Worm (Caenorhabditis elegans) whole organism, young adult: ENCODE results near the gene ttr-19.
A peak's percentile ranks its signal among the peaks of the same experiment; 100 is the strongest.

ENCODE experiments used
- B0261.1 ChIP-seq: sonication (generic microtip); optimal IDR thresholded peaks from 2 replicates; lab custom pipeline; 2016; ENCODE audit warnings: mild to moderate bottlenecking, missing genetic modification characterization, moderate library complexity, missing compliant biosample characterization
- B0336.3 ChIP-seq: fragments of 200-800 bp; sonication (Bioruptor generic); IDR thresholded peaks from 2 replicates; pipeline ENCODE4 v1.3.6; 2022; ENCODE audit warnings: missing genetic modification characterization, missing compliant biosample characterization
- C06A6.2 ChIP-seq: fragments of 200-800 bp; sonication (Bioruptor generic); conservative IDR thresholded peaks from 2 replicates; pipeline ENCODE4 v1.3.6; 2022; ENCODE audit warnings: missing genetic modification characterization, missing compliant biosample characterization
- C17E4.6 ChIP-seq: fragments of 200-800 bp; sonication (Bioruptor generic); IDR thresholded peaks from 2 replicates; pipeline ENCODE4 v1.3.6; 2022; ENCODE audit warnings: missing genetic modification reagents, missing genetic modification characterization, missing compliant biosample characterization
- F22D6.2 ChIP-seq: sonication (generic microtip); optimal IDR thresholded peaks from 2 replicates; lab custom pipeline; 2016; ENCODE audit warnings: mild to moderate bottlenecking, missing genetic modification characterization, missing compliant biosample characterization
- F23B12.7 ChIP-seq: sonication (generic microtip); optimal IDR thresholded peaks from 2 replicates; lab custom pipeline; 2017; ENCODE audit warnings: missing genetic modification characterization, mild to moderate bottlenecking, missing compliant biosample characterization, antibody characterized with exemption, moderate library complexity; ENCODE audit not compliant: insufficient read depth
- F37B4.10 ChIP-seq: fragments of 200-800 bp; sonication (Bioruptor generic); IDR thresholded peaks from 2 replicates; pipeline ENCODE4 v1.3.6; 2022; ENCODE audit warnings: missing genetic modification characterization, missing compliant biosample characterization
- F39B2.1 ChIP-seq: fragments of 200-800 bp; sonication (Bioruptor generic); IDR thresholded peaks from 2 replicates; pipeline ENCODE4 v1.3.6; 2022; ENCODE audit warnings: missing genetic modification reagents, missing genetic modification characterization, missing compliant biosample characterization
- F57C9.4 ChIP-seq: sonication (generic microtip); optimal IDR thresholded peaks from 2 replicates; lab custom pipeline; 2017; ENCODE audit warnings: mild to moderate bottlenecking, missing genetic modification characterization, missing compliant biosample characterization
- T07F8.4 ChIP-seq: sonication (generic microtip); optimal IDR thresholded peaks from 2 replicates; lab custom pipeline; 2016; ENCODE audit warnings: mild to moderate bottlenecking, missing genetic modification characterization, moderate library complexity, missing compliant biosample characterization
- T26A5.8 ChIP-seq: sonication (generic microtip); optimal IDR thresholded peaks from 2 replicates; lab custom pipeline; 2016; ENCODE audit warnings: missing genetic modification characterization, missing compliant biosample characterization
- Y53F4B.3 ChIP-seq: fragments of 200-800 bp; sonication (Bioruptor generic); IDR thresholded peaks from 2 replicates; pipeline ENCODE4 v1.3.6; 2022; ENCODE audit warnings: missing genetic modification reagents, missing genetic modification characterization, missing compliant biosample characterization
- Y53G8AR.9 ChIP-seq: fragments of 200-800 bp; sonication (Bioruptor generic); conservative IDR thresholded peaks from 2 replicates; pipeline ENCODE4 v1.3.6; 2022; ENCODE audit warnings: missing genetic modification reagents, missing genetic modification characterization, missing compliant biosample characterization
- Y56A3A.18 ChIP-seq: fragments of 200-800 bp; sonication (Bioruptor generic); IDR thresholded peaks from 2 replicates; pipeline ENCODE4 v1.3.6; 2022; ENCODE audit warnings: missing genetic modification reagents, missing genetic modification characterization, missing compliant biosample characterization
- Y67H2A.10 ChIP-seq: fragments of 200-800 bp; sonication (Bioruptor generic); conservative IDR thresholded peaks from 2 replicates; pipeline ENCODE4 v1.3.6; 2022; ENCODE audit warnings: missing genetic modification reagents, missing genetic modification characterization, missing compliant biosample characterization
- Y95B8A.8 ChIP-seq: fragments of 200-800 bp; sonication (Bioruptor generic); IDR thresholded peaks from 2 replicates; pipeline ENCODE4 v1.3.6; 2022; ENCODE audit warnings: missing genetic modification reagents, missing genetic modification characterization, missing compliant biosample characterization
- akir-1 ChIP-seq: fragments of 200-800 bp; sonication (Bioruptor generic); optimal IDR thresholded peaks from 2 replicates; lab custom pipeline; 2018; ENCODE audit warnings: mild to moderate bottlenecking, missing genetic modification characterization, moderate library complexity, missing compliant biosample characterization
- ama-1 ChIP-seq, 3 experiments: fragments of 150-350 bp in 1 of 3; sonication (generic microtip) in 2 of 3; optimal IDR thresholded peaks; 2 replicates each; lab custom pipeline; 2014 to 2018; ENCODE audit warnings: missing biosample characterization in 2 of 3, missing genetic modification characterization in 2 of 3, missing genetic modification reagents in 2 of 3
- athp-1 ChIP-seq: sonication (generic microtip); optimal IDR thresholded peaks from 2 replicates; lab custom pipeline; 2017; ENCODE audit warnings: mild to moderate bottlenecking, missing genetic modification characterization, missing compliant biosample characterization
- attf-6 ChIP-seq: fragments of 200-800 bp; sonication (Bioruptor generic); IDR thresholded peaks from 2 replicates; pipeline ENCODE4 v1.3.6; 2022; ENCODE audit warnings: missing genetic modification reagents, missing genetic modification characterization, missing compliant biosample characterization
- cebp-1 ChIP-seq, 2 experiments: fragments of 200-800 bp in 1 of 2; sonication (Bioruptor generic) in 1 of 2; sonication (generic microtip) in 1 of 2; IDR thresholded peaks in 1 of 2; optimal IDR thresholded peaks in 1 of 2; 2 replicates each; pipeline versions ENCODE4 v1.3.6 to Lab custom; 2017 to 2022; ENCODE audit warnings: missing compliant biosample characterization in 2 of 2, missing genetic modification characterization in 2 of 2, mild to moderate bottlenecking in 1 of 2, missing genetic modification reagents in 1 of 2, moderate library complexity in 1 of 2
- ceh-100 ChIP-seq: fragments of 200-800 bp; sonication (Bioruptor generic); IDR thresholded peaks from 2 replicates; pipeline ENCODE4 v1.3.6; 2022; ENCODE audit warnings: missing genetic modification reagents, missing genetic modification characterization, missing compliant biosample characterization
- ceh-27 ChIP-seq: fragments of 200-800 bp; sonication (Bioruptor generic); optimal IDR thresholded peaks from 2 replicates; lab custom pipeline; 2018; ENCODE audit warnings: mild to moderate bottlenecking, missing genetic modification characterization, moderate library complexity, missing compliant biosample characterization
- ceh-79 ChIP-seq: sonication (generic microtip); optimal IDR thresholded peaks from 2 replicates; lab custom pipeline; 2017; ENCODE audit warnings: mild to moderate bottlenecking, missing genetic modification characterization, missing compliant biosample characterization
- die-1 ChIP-seq: sonication (generic microtip); optimal IDR thresholded peaks from 2 replicates; lab custom pipeline; 2016; ENCODE audit warnings: missing genotype, mild to moderate bottlenecking, missing genetic modification characterization, missing compliant biosample characterization
- dpff-1 ChIP-seq: sonication (generic microtip); optimal IDR thresholded peaks from 2 replicates; lab custom pipeline; 2017; ENCODE audit warnings: mild to moderate bottlenecking, missing genetic modification characterization, missing compliant biosample characterization
- efl-1 ChIP-seq: fragments of 150-350 bp; optimal IDR thresholded peaks from 2 replicates; lab custom pipeline; 2014; ENCODE audit warnings: missing biosample characterization, missing genetic modification reagents, missing genetic modification characterization
- egl-18 ChIP-seq: fragments of 200-800 bp; sonication (Bioruptor generic); IDR thresholded peaks from 2 replicates; pipeline ENCODE4 v1.3.6; 2022; ENCODE audit warnings: missing genetic modification reagents, missing genetic modification characterization, missing compliant biosample characterization
- egl-44 ChIP-seq: fragments of 200-800 bp; sonication (Bioruptor generic); IDR thresholded peaks from 2 replicates; pipeline ENCODE4 v1.3.6; 2022; ENCODE audit warnings: missing genetic modification reagents, missing genetic modification characterization, missing compliant biosample characterization
- ets-4 ChIP-seq: fragments of 200-800 bp; sonication (Bioruptor generic); optimal IDR thresholded peaks from 2 replicates; lab custom pipeline; 2018; ENCODE audit warnings: mild to moderate bottlenecking, missing genetic modification characterization, missing compliant biosample characterization
- him-1 ChIP-seq: sonication (generic microtip); optimal IDR thresholded peaks from 2 replicates; lab custom pipeline; 2016; ENCODE audit warnings: missing genotype, missing genetic modification reagents, missing genetic modification characterization, missing compliant biosample characterization
- hlh-26 ChIP-seq: fragments of 200-800 bp; sonication (Bioruptor generic); conservative IDR thresholded peaks from 2 replicates; pipeline ENCODE4 v1.3.6; 2022; ENCODE audit warnings: missing genetic modification reagents, missing genetic modification characterization, missing compliant biosample characterization
- hmg-1.2 ChIP-seq: fragments of 200-800 bp; sonication (Bioruptor generic); IDR thresholded peaks from 2 replicates; pipeline ENCODE4 v1.3.6; 2022; ENCODE audit warnings: missing genetic modification reagents, missing genetic modification characterization, missing compliant biosample characterization
- hsf-1 ChIP-seq: fragments of 200-800 bp; sonication (Bioruptor generic); IDR thresholded peaks from 2 replicates; pipeline ENCODE4 v1.3.6; 2022; ENCODE audit warnings: missing genetic modification reagents, missing genetic modification characterization, missing compliant biosample characterization
- lag-1 ChIP-seq: fragments of 200-800 bp; sonication (Bioruptor generic); IDR thresholded peaks from 2 replicates; pipeline ENCODE4 v1.3.6; 2022; ENCODE audit warnings: missing genetic modification reagents, missing genetic modification characterization, missing compliant biosample characterization
- lsy-27 ChIP-seq: sonication (generic microtip); optimal IDR thresholded peaks from 2 replicates; lab custom pipeline; 2017; ENCODE audit warnings: missing genetic modification characterization, mild to moderate bottlenecking, missing compliant biosample characterization, antibody characterized with exemption, missing genotype, borderline replicate concordance; ENCODE audit not compliant: insufficient read depth
- madf-10 ChIP-seq: sonication (generic microtip); optimal IDR thresholded peaks from 2 replicates; lab custom pipeline; 2016; ENCODE audit warnings: mild to moderate bottlenecking, missing genetic modification characterization, missing compliant biosample characterization
- madf-8 ChIP-seq: fragments of 200-800 bp; sonication (Bioruptor generic); conservative IDR thresholded peaks from 2 replicates; pipeline ENCODE4 v1.3.6; 2022; ENCODE audit warnings: missing genetic modification reagents, missing genetic modification characterization, missing compliant biosample characterization
- nhr-179 ChIP-seq: sonication (generic microtip); optimal IDR thresholded peaks from 2 replicates; lab custom pipeline; 2016; ENCODE audit warnings: mild to moderate bottlenecking, missing genetic modification characterization, missing compliant biosample characterization
- nhr-90 ChIP-seq: sonication (generic microtip); optimal IDR thresholded peaks from 2 replicates; lab custom pipeline; 2016; ENCODE audit warnings: missing genotype, mild to moderate bottlenecking, missing genetic modification characterization, missing compliant biosample characterization
- pha-4 ChIP-seq: fragments of 150-350 bp; sonication (generic microtip); optimal IDR thresholded peaks from 2 replicates; lab custom pipeline; 2014; ENCODE audit warnings: missing biosample characterization, missing genetic modification reagents, missing genetic modification characterization
- sea-2 ChIP-seq: fragments of 200-800 bp; sonication (Bioruptor generic); IDR thresholded peaks from 2 replicates; pipeline ENCODE4 v1.3.6; 2022; ENCODE audit warnings: missing genetic modification characterization, missing compliant biosample characterization
- somi-1 ChIP-seq: fragments of 200-800 bp; sonication (Bioruptor generic); optimal IDR thresholded peaks from 2 replicates; lab custom pipeline; 2018; ENCODE audit warnings: mild to moderate bottlenecking, missing genetic modification characterization, missing compliant biosample characterization
- sptf-2 ChIP-seq: fragments of 200-800 bp; sonication (Bioruptor generic); optimal IDR thresholded peaks from 2 replicates; lab custom pipeline; 2018; ENCODE audit warnings: mild to moderate bottlenecking, missing genetic modification characterization, missing compliant biosample characterization
- tbx-9 ChIP-seq: sonication (generic microtip); optimal IDR thresholded peaks from 2 replicates; lab custom pipeline; 2016; ENCODE audit warnings: borderline replicate concordance, missing genetic modification characterization, inconsistent platforms, missing compliant biosample characterization
- tlf-1 ChIP-seq: fragments of 200-800 bp; sonication (Bioruptor generic); optimal IDR thresholded peaks from 2 replicates; lab custom pipeline; 2018; ENCODE audit warnings: mild to moderate bottlenecking, missing genetic modification characterization, missing compliant biosample characterization
- xnd-1 ChIP-seq: sonication (generic microtip); optimal IDR thresholded peaks from 2 replicates; lab custom pipeline; 2016; ENCODE audit warnings: missing genotype, missing genetic modification reagents, missing genetic modification characterization, missing compliant biosample characterization
- ztf-26 ChIP-seq: sonication (generic microtip); optimal IDR thresholded peaks from 2 replicates; lab custom pipeline; 2017; ENCODE audit warnings: missing genetic modification characterization, missing compliant biosample characterization

ttr-19 gene

DNA sequence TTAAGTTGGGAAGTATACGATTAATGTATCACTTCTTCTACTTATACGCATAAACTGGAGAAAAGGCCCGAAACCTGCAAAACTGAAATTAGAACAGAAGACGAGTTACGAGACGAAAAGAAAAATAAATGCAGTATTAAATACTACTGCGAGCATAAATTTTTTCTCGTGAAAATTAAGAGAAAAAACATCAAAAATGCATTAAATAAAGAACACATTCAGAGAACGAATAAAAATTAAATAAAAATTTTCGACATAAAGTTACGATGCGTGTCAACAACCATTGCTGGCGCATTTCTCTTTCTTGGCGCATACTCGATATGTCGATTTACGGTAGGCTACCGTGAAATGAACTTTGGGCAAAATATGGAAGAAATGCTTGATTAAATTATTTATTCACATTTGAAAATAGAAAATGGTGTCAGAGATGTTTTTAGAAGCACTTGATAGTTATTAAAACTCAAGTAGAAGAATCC, 22.3 kb downstream of the ttr-19 start, which contains the start of the genes ZK856.19 and ZK856.11 (continued):
- 0 out of 2 replicates have a peak, but pooled peaks have one; percentile 49 for TF ChIP-seq B0336.3 (GFP tag; lab: Robert Waterston, UW)
- no peak for TF ChIP-seq ets-4
- no peak for TF ChIP-seq nhr-90 (tag; lab: Kevin White, UChicago)
- no peak for TF ChIP-seq ceh-79 (tag; lab: Kevin White, UChicago)
- no peak for TF ChIP-seq athp-1
- TF ChIP-seq F22D6.2 (tag; lab: Kevin White, UChicago), result no peak
- no peak for TF ChIP-seq Y56A3A.18
- no peak for TF ChIP-seq T26A5.8
- TF ChIP-seq Y67H2A.10 (GFP tag; lab: Robert Waterston, UW), result no peak
- TF ChIP-seq die-1 (tag; lab: Kevin White, UChicago), result no peak
- TF ChIP-seq pha-4, result no peak
- no peak for TF ChIP-seq madf-8 (GFP tag; lab: Robert Waterston, UW)
- TF ChIP-seq ama-1 (optimal IDR thresholded peaks at IDR 0.05; lab: Kevin White, UChicago), result no peak
- no peak for TF ChIP-seq ama-1 (GFP tag; optimal IDR thresholded peaks at IDR 0.05; lab: Kevin White, UChicago)
- TF ChIP-seq F57C9.4 (tag; lab: Kevin White, UChicago), result no peak
- peak; percentile 32; the same call in 1 of the 2 replicates for TF ChIP-seq hmg-1.2 (GFP tag; lab: Robert Waterston, UW)
- TF ChIP-seq madf-10 (tag; lab: Kevin White, UChicago), result peak; percentile 29
- no peak for TF ChIP-seq nhr-179
- no peak for TF ChIP-seq ztf-26 (tag; lab: Kevin White, UChicago)
- no peak for TF ChIP-seq sptf-2
- TF ChIP-seq dpff-1 (tag; lab: Kevin White, UChicago), result no peak
- no peak for TF ChIP-seq him-1 (tag; lab: Kevin White, UChicago)
- TF ChIP-seq F39B2.1, result no peak
- TF ChIP-seq attf-6 (GFP tag; lab: Robert Waterston, UW), result no peak
- TF ChIP-seq tlf-1 (GFP tag; lab: Kevin White, UChicago), result no peak
- no peak for TF ChIP-seq xnd-1
- no peak for TF ChIP-seq cebp-1 (GFP tag; IDR thresholded peaks at IDR 0.05; lab: Robert Waterston, UW)
- peak; percentile 54 for TF ChIP-seq cebp-1 (tag; optimal IDR thresholded peaks at IDR 0.05; lab: Kevin White, UChicago)
- TF ChIP-seq egl-18 (GFP tag; lab: Robert Waterston, UW), result no peak
- TF ChIP-seq B0261.1 (tag; lab: Kevin White, UChicago), result no peak
- TF ChIP-seq Y95B8A.8 (GFP tag; lab: Robert Waterston, UW), result no peak
- TF ChIP-seq C06A6.2 (GFP tag; lab: Robert Waterston, UW), result no peak
- no peak for TF ChIP-seq T07F8.4 (tag; lab: Kevin White, UChicago)
- no peak for TF ChIP-seq tbx-9 (tag; lab: Kevin White, UChicago)
- no peak for TF ChIP-seq ceh-100 (GFP tag; lab: Robert Waterston, UW)
- TF ChIP-seq F37B4.10 (GFP tag; lab: Robert Waterston, UW), result no peak
- TF ChIP-seq egl-44 (GFP tag; lab: Robert Waterston, UW), result no peak
- no peak for TF ChIP-seq C17E4.6 (GFP tag; lab: Robert Waterston, UW)
- no peak for TF ChIP-seq hlh-26 (GFP tag; lab: Robert Waterston, UW)
- TF ChIP-seq lsy-27 (tag; lab: Kevin White, UChicago), result no peak
- TF ChIP-seq ceh-27 (GFP tag; lab: Kevin White, UChicago), result peak; percentile 14
- peak; percentile 45 for TF ChIP-seq F23B12.7 (tag; lab: Kevin White, UChicago)
- TF ChIP-seq sea-2, result no peak
- TF ChIP-seq somi-1 (GFP tag; lab: Kevin White, UChicago), result no peak
- 0 out of 2 replicates have a peak, but pooled peaks have one; percentile 65 for TF ChIP-seq Y53G8AR.9
- no peak for TF ChIP-seq Y53F4B.3 (GFP tag; lab: Robert Waterston, UW)
- no peak for TF ChIP-seq lag-1 (GFP tag; lab: Robert Waterston, UW)
- no peak for TF ChIP-seq akir-1
- TF ChIP-seq hsf-1, result 0 out of 2 replicates have a peak, but pooled peaks have one; percentile 18
- TF ChIP-seq efl-1, result no peak
